Worm (Caenorhabditis elegans) whole organism, young adult: ENCODE data around the gene htrl-1.

Experiments
- madf-6 ChIP-seq: fragments of 200-800 bp; sonication (Bioruptor generic); IDR thresholded peaks from 2 replicates; pipeline ENCODE4 v1.3.6; 2022; ENCODE audit warnings: missing genetic modification reagents, missing genetic modification characterization, missing compliant biosample characterization
- sdz-38 ChIP-seq: sonication (generic microtip); optimal IDR thresholded peaks from 2 replicates; lab custom pipeline; 2016; ENCODE audit warnings: missing genotype, missing genetic modification characterization, missing compliant biosample characterization
- unc-62 ChIP-seq: fragments of 150-350 bp; optimal IDR thresholded peaks from 2 replicates; lab custom pipeline; 2014; ENCODE audit warnings: missing biosample characterization, missing genetic modification reagents, missing genetic modification characterization

DNA sequence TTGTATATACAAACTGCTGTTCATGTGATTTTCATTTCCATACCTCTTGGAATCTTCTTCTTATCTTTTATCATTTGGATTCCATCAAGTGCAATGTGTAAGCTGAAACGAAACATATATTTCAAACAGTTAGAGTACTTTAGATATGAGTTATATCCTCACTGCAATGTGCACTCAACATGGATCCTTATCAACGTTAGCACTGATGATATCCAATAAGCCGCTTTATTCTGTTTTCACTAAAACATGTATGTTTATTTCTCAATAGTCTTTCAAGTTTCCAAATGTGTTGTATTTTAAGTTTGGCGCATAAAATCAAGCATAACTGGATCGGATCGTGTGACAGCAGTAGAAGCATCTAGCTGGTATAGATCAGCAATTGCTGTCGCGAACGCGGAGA is 9.5 kb downstream of the htrl-1 start, which contains the start of gene T11F9.10:
- TF ChIP-seq unc-62 (GFP tag; lab: Kevin White, UChicago) (no peak), madf-6 (GFP tag; lab: Robert Waterston, UW) (no peak), sdz-38 (tag; lab: Kevin White, UChicago) (no peak)
